Worm (Caenorhabditis elegans) whole organism, young adult: ENCODE results near the gene T05C12.4.

Source experiments
- K12H6.12 ChIP-seq: fragments of 200-800 bp; sonication (Bioruptor generic); optimal IDR thresholded peaks from 2 replicates; lab custom pipeline; 2018; ENCODE audit warnings: mild to moderate bottlenecking, missing genetic modification characterization, missing compliant biosample characterization
- ets-4 ChIP-seq: fragments of 200-800 bp; sonication (Bioruptor generic); optimal IDR thresholded peaks from 2 replicates; lab custom pipeline; 2018; ENCODE audit warnings: mild to moderate bottlenecking, missing genetic modification characterization, missing compliant biosample characterization
- hmg-20 ChIP-seq: fragments of 200-800 bp; sonication (Bioruptor generic); IDR thresholded peaks from 2 replicates; pipeline ENCODE4 v1.3.6; 2022; ENCODE audit warnings: missing genetic modification reagents, missing genetic modification characterization, missing compliant biosample characterization
- hrde-1 ChIP-seq: sonication (generic microtip); optimal IDR thresholded peaks from 2 replicates; lab custom pipeline; 2016; ENCODE audit warnings: missing genetic modification characterization, mild to moderate bottlenecking, missing compliant biosample characterization, moderate library complexity, missing genotype, missing genetic modification reagents, borderline replicate concordance
- nhr-80 ChIP-seq: sonication (generic microtip); optimal IDR thresholded peaks from 2 replicates; lab custom pipeline; 2016; ENCODE audit warnings: missing genetic modification characterization, missing compliant biosample characterization
- pha-4 ChIP-seq: fragments of 150-350 bp; sonication (generic microtip); optimal IDR thresholded peaks from 2 replicates; lab custom pipeline; 2014; ENCODE audit warnings: missing biosample characterization, missing genetic modification reagents, missing genetic modification characterization
- rcor-1 ChIP-seq: fragments of 200-800 bp; sonication (Bioruptor generic); IDR thresholded peaks from 2 replicates; pipeline ENCODE4 v1.3.6; 2022; ENCODE audit warnings: missing genetic modification reagents, missing genetic modification characterization, missing compliant biosample characterization
- unc-130 ChIP-seq: sonication (generic microtip); optimal IDR thresholded peaks from 2 replicates; lab custom pipeline; 2016; ENCODE audit warnings: missing genetic modification reagents, missing genetic modification characterization, missing compliant biosample characterization

- TF ChIP-seq unc-130 (GFP tag; lab: Kevin White, UChicago), result no peak
- no peak for TF ChIP-seq hrde-1 (tag; lab: Kevin White, UChicago)
- TF ChIP-seq nhr-80 (tag; lab: Kevin White, UChicago), result no peak
- no peak for TF ChIP-seq hmg-20 (GFP tag; lab: Robert Waterston, UW)
- TF ChIP-seq ets-4 (GFP tag; lab: Kevin White, UChicago), result no peak
- TF ChIP-seq pha-4 (tag; lab: Kevin White, UChicago), result no peak
- no peak for TF ChIP-seq rcor-1
- TF ChIP-seq K12H6.12 (tag; lab: Kevin White, UChicago), result no peak
These were observed 10.9 kb downstream of the T05C12.4 start, which contains the start of gene T05C12.15 for ce11 chrII:8169283-8169682.
